Fruit fly (Drosophila melanogaster) S2 (cell line): ENCODE results near the gene CG32192.

Experiments
- CG8478 ChIP-seq: fragments of >200 bp; optimal IDR thresholded peaks from 2 replicates; lab custom pipeline; 2018
- CTCF ChIP-seq, 2 experiments: fragments of >200 bp; optimal IDR thresholded peaks; 2 replicates each; lab custom pipeline; 2018

DNA sequence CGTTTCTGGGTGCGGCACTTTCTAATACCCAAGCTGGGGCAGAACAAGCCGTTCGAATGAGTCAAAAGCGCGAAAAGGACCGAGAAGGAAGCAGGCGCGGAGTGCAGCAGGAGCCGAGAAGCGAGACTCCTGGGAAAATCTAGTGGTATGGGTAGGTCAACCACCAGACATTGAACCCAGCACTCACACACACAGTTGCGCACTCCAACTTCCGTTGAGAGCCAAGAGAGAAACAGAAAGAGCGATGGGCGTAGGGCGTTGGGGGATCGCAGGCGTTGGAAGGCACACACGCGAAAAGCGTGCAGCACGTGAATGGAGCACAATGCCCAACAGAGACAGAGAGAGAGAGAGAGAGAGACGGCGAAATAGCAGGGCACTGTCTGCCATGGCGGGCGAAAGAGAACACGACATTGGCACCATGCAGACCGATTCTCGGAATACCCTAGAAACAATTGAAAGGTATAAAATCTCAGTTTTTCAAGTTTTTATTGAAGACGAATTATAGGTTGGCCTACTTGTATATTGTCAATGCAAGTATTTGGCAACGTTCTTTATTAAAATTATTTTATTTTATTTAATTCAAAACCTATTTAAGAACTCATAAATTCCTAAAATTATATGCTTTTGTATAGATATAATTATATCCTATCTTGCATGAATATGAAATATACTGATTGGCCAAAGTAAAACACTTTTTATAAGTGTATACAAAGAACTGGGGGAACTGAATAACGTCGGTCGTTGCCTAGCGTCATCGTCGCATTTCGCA, 37.7 kb downstream of the CG32192 start:
- TF ChIP-seq CG8478 (lab: Kevin White, UChicago) (no peak), CTCF (optimal IDR thresholded peaks at IDR 0.05; lab: Kevin White, UChicago) (no peak)
